Fruit fly (Drosophila melanogaster) whole organism, embryonic: ENCODE data around the gene CG42540.
A peak's percentile ranks its signal among the peaks of the same experiment; 100 is the strongest.

Experiments used
- Asciz ChIP-seq: fragments of 200-800 bp; sonication (Bioruptor generic); optimal IDR thresholded peaks from 2 replicates; lab custom pipeline; 2017; ENCODE audit warnings: missing biosample characterization, mild to moderate bottlenecking, missing genetic modification characterization, missing genetic modification reagents
- CG10366 ChIP-seq: fragments of 200-800 bp; sonication (Bioruptor generic); IDR thresholded peaks from 2 replicates; pipeline ENCODE4 v1.3.6; 2022; ENCODE audit warnings: missing biosample characterization, missing genetic modification characterization
- CG11723 ChIP-seq: fragments of 200-800 bp; sonication (Bioruptor generic); optimal IDR thresholded peaks from 2 replicates; lab custom pipeline; 2017; ENCODE audit warnings: missing biosample characterization, mild to moderate bottlenecking, missing genetic modification characterization
- CG12155 ChIP-seq: fragments of 200-800 bp; sonication (Bioruptor generic); optimal IDR thresholded peaks from 3 replicates; lab custom pipeline; 2016; ENCODE audit warnings: missing biosample characterization, missing genetic modification characterization
- CG13894 ChIP-seq: fragments of 200-800 bp; sonication (Bioruptor generic); optimal IDR thresholded peaks from 3 replicates; lab custom pipeline; 2018; ENCODE audit warnings: missing biosample characterization, mild to moderate bottlenecking, missing genetic modification characterization, moderate library complexity
- CG15479 ChIP-seq: fragments of 200-800 bp; sonication (Bioruptor generic); optimal IDR thresholded peaks from 3 replicates; lab custom pipeline; 2019; ENCODE audit warnings: missing biosample characterization, mild to moderate bottlenecking, missing genetic modification characterization, moderate library complexity
- CG15601 ChIP-seq: fragments of 200-800 bp; sonication (Bioruptor generic); optimal IDR thresholded peaks from 3 replicates; lab custom pipeline; 2019; ENCODE audit warnings: missing biosample characterization, mild to moderate bottlenecking, missing genetic modification characterization, moderate library complexity
- CG1647 ChIP-seq: fragments of 200-800 bp; sonication (Bioruptor generic); optimal IDR thresholded peaks from 3 replicates; lab custom pipeline; 2016; ENCODE audit warnings: missing biosample characterization, missing genetic modification characterization
- CG16863 ChIP-seq: fragments of 200-800 bp; sonication (Bioruptor generic); optimal IDR thresholded peaks from 3 replicates; lab custom pipeline; 2016; ENCODE audit warnings: missing biosample characterization, missing genetic modification characterization
- CG17361 ChIP-seq: fragments of 200-800 bp; sonication (Bioruptor generic); IDR thresholded peaks from 3 replicates; pipeline ENCODE4 v1.3.6; 2022; ENCODE audit warnings: missing biosample characterization, missing genetic modification characterization
- CG18262 ChIP-seq: fragments of 200-800 bp; optimal IDR thresholded peaks from 3 replicates; lab custom pipeline; 2019; ENCODE audit warnings: missing biosample characterization, mild to moderate bottlenecking, missing genetic modification characterization, moderate library complexity
- CG31388 ChIP-seq: fragments of 200-800 bp; sonication (Bioruptor generic); optimal IDR thresholded peaks from 2 replicates; lab custom pipeline; 2016; ENCODE audit warnings: missing biosample characterization, missing genetic modification characterization
- CG3281 ChIP-seq: fragments of 200-800 bp; sonication (Bioruptor generic); optimal IDR thresholded peaks from 3 replicates; lab custom pipeline; 2017; ENCODE audit warnings: missing biosample characterization, mild to moderate bottlenecking, missing genetic modification characterization
- CG3847 ChIP-seq: fragments of 200-800 bp; sonication (Bioruptor generic); IDR thresholded peaks from 2 replicates; pipeline ENCODE4 v1.3.6; 2022; ENCODE audit warnings: missing biosample characterization, missing genetic modification characterization
- CG4707 ChIP-seq: fragments of 200-800 bp; sonication (Bioruptor generic); optimal IDR thresholded peaks from 2 replicates; lab custom pipeline; 2018; ENCODE audit warnings: missing biosample characterization, mild to moderate bottlenecking, missing genetic modification characterization, moderate library complexity
- CG4820 ChIP-seq: fragments of 200-800 bp; sonication (Bioruptor generic); optimal IDR thresholded peaks from 3 replicates; lab custom pipeline; 2016; ENCODE audit warnings: missing biosample characterization, missing genetic modification characterization
- CG5180 ChIP-seq: fragments of 200-800 bp; sonication (Bioruptor generic); optimal IDR thresholded peaks from 3 replicates; lab custom pipeline; 2017; ENCODE audit warnings: missing biosample characterization, missing genetic modification characterization, mild to moderate bottlenecking, moderate library complexity, missing genetic modification reagents
- CG6175 ChIP-seq: fragments of 200-800 bp; sonication (Bioruptor generic); IDR thresholded peaks from 3 replicates; pipeline ENCODE4 v1.3.6; 2022; ENCODE audit warnings: missing biosample characterization, missing genetic modification characterization
- CG7963 ChIP-seq: fragments of 200-800 bp; sonication (Bioruptor generic); IDR thresholded peaks from 3 replicates; pipeline ENCODE4 v1.3.6; 2022; ENCODE audit warnings: missing biosample characterization, missing genetic modification characterization; ENCODE audit not compliant: partially characterized antibody
- CG8281 ChIP-seq: fragments of 200-800 bp; sonication (Bioruptor generic); optimal IDR thresholded peaks from 2 replicates; lab custom pipeline; 2018; ENCODE audit warnings: missing biosample characterization, mild to moderate bottlenecking, missing genetic modification characterization, moderate library complexity
- CG8359 ChIP-seq: fragments of 200-800 bp; sonication (Bioruptor generic); optimal IDR thresholded peaks from 2 replicates; lab custom pipeline; 2017; ENCODE audit warnings: missing biosample characterization, mild to moderate bottlenecking, missing genetic modification characterization, borderline replicate concordance
- CG9932 ChIP-seq: fragments of 200-800 bp; sonication (Bioruptor generic); IDR thresholded peaks from 2 replicates; pipeline ENCODE4 v1.3.6; 2022; ENCODE audit warnings: missing biosample characterization, missing genetic modification characterization
- CkIIα-i1 ChIP-seq: fragments of 200-800 bp; sonication (Bioruptor generic); IDR thresholded peaks from 2 replicates; pipeline ENCODE4 v1.3.6; 2022; ENCODE audit warnings: missing biosample characterization, missing genetic modification characterization
- Dfd ChIP-seq, 2 experiments: fragments of >200 bp; optimal IDR thresholded peaks; 2 replicates each; lab custom pipeline; 2017; ENCODE audit warnings: missing biosample characterization in 2 of 2, missing genetic modification characterization in 2 of 2
- Dref ChIP-seq: fragments of 200-800 bp; sonication (Bioruptor generic); IDR thresholded peaks from 2 replicates; pipeline ENCODE4 v1.3.6; 2022; ENCODE audit warnings: missing biosample characterization, missing genetic modification characterization
- Hmx ChIP-seq: fragments of 200-800 bp; sonication (Bioruptor generic); optimal IDR thresholded peaks from 2 replicates; lab custom pipeline; 2016; ENCODE audit warnings: missing biosample characterization, missing genetic modification characterization
- Mad ChIP-seq: fragments of 200-800 bp; sonication (Bioruptor generic); optimal IDR thresholded peaks from 2 replicates; lab custom pipeline; 2016; ENCODE audit warnings: missing biosample characterization, missing genetic modification characterization
- NfI ChIP-seq: fragments of 200-800 bp; sonication (Bioruptor generic); optimal IDR thresholded peaks from 3 replicates; lab custom pipeline; 2018; ENCODE audit warnings: missing biosample characterization, mild to moderate bottlenecking, missing genetic modification characterization, moderate library complexity
- Optix ChIP-seq: fragments of 200-800 bp; sonication (Bioruptor generic); IDR thresholded peaks from 3 replicates; pipeline ENCODE4 v1.3.6; 2022; ENCODE audit warnings: missing biosample characterization, missing genetic modification characterization
- Pdp1 ChIP-seq, 2 experiments: fragments of 200-800 bp; sonication (Bioruptor generic); optimal IDR thresholded peaks; 3 replicates each; lab custom pipeline; 2016; ENCODE audit warnings: missing biosample characterization in 2 of 2, missing genetic modification characterization in 2 of 2, mild to moderate bottlenecking in 1 of 2, moderate library complexity in 1 of 2
- Ravus ChIP-seq: fragments of 200-800 bp; sonication (Bioruptor generic); IDR thresholded peaks from 2 replicates; pipeline ENCODE4 v1.3.6; 2022; ENCODE audit warnings: missing biosample characterization, missing genetic modification characterization
- Taf1 ChIP-seq: fragments of 200-800 bp; sonication (Bioruptor generic); IDR thresholded peaks from 2 replicates; pipeline ENCODE4 v1.3.6; 2022; ENCODE audit warnings: missing biosample characterization, missing genetic modification characterization
- cato ChIP-seq: fragments of 200-800 bp; sonication (Bioruptor generic); optimal IDR thresholded peaks from 2 replicates; lab custom pipeline; 2016; ENCODE audit warnings: missing biosample characterization, missing genetic modification characterization, borderline replicate concordance
- chinmo ChIP-seq: fragments of 200-800 bp; sonication (Bioruptor generic); IDR thresholded peaks from 4 replicates; pipeline ENCODE4 v1.3.6; 2022; ENCODE audit warnings: missing biosample characterization, missing genetic modification characterization; ENCODE audit not compliant: partially characterized antibody
- croc ChIP-seq: fragments of 200-800 bp; sonication (Bioruptor generic); conservative IDR thresholded peaks from 3 replicates; pipeline ENCODE4 v1.3.6; 2022; ENCODE audit warnings: missing biosample characterization, missing genetic modification characterization
- dpn ChIP-seq, 2 experiments: fragments of 200-800 bp; sonication (Bioruptor generic); optimal IDR thresholded peaks; 3 replicates each; lab custom pipeline; 2016; ENCODE audit warnings: missing biosample characterization in 2 of 2, missing genetic modification characterization in 2 of 2
- eyg ChIP-seq: fragments of 200-800 bp; sonication (Bioruptor generic); optimal IDR thresholded peaks from 3 replicates; lab custom pipeline; 2016; ENCODE audit warnings: missing biosample characterization, missing genetic modification characterization
- fd3F ChIP-seq: fragments of 200-800 bp; sonication (Bioruptor generic); optimal IDR thresholded peaks from 2 replicates; lab custom pipeline; 2018; ENCODE audit warnings: missing biosample characterization, mild to moderate bottlenecking, missing genetic modification characterization, moderate library complexity
- hkb ChIP-seq, 2 experiments: fragments of 200-800 bp in 1 of 2; fragments of >200 bp in 1 of 2; sonication (Bioruptor generic) in 1 of 2; IDR thresholded peaks in 1 of 2; optimal IDR thresholded peaks in 1 of 2; 2 replicates each; pipeline versions ENCODE4 v1.3.6 to Lab custom; 2017 to 2022; ENCODE audit warnings: missing biosample characterization in 1 of 2, missing genetic modification characterization in 1 of 2
- klu ChIP-seq: fragments of 200-800 bp; sonication (Bioruptor generic); IDR thresholded peaks from 2 replicates; pipeline ENCODE4 v1.3.6; 2022; ENCODE audit warnings: missing biosample characterization, missing genetic modification characterization
- pros ChIP-seq: fragments of 200-800 bp; sonication (Bioruptor generic); optimal IDR thresholded peaks from 3 replicates; lab custom pipeline; 2019; ENCODE audit warnings: missing biosample characterization, mild to moderate bottlenecking, missing genetic modification characterization, moderate library complexity
- row ChIP-seq: fragments of 200-800 bp; sonication (Bioruptor generic); IDR thresholded peaks from 3 replicates; pipeline ENCODE4 v1.3.6; 2022; ENCODE audit warnings: missing biosample characterization, missing genetic modification characterization
- sug ChIP-seq: fragments of 200-800 bp; optimal IDR thresholded peaks from 2 replicates; lab custom pipeline; 2019; ENCODE audit warnings: missing biosample characterization, mild to moderate bottlenecking, missing genetic modification characterization, moderate library complexity
- tll ChIP-seq, 2 experiments: fragments of 200-800 bp in 1 of 2; fragments of >200 bp in 1 of 2; sonication (Bioruptor generic) in 1 of 2; optimal IDR thresholded peaks; 2 replicates each; lab custom pipeline; 2017 to 2019; ENCODE audit warnings: missing biosample characterization in 2 of 2, missing genetic modification characterization in 2 of 2, mild to moderate bottlenecking in 1 of 2, moderate library complexity in 1 of 2
- toy ChIP-seq: fragments of 200-800 bp; sonication (Bioruptor generic); IDR thresholded peaks from 2 replicates; pipeline ENCODE4 v1.3.6; 2022; ENCODE audit warnings: missing biosample characterization, missing genetic modification characterization
- vvl ChIP-seq: fragments of 200-800 bp; sonication (Bioruptor generic); IDR thresholded peaks from 2 replicates; pipeline ENCODE4 v1.3.6; 2022; ENCODE audit warnings: missing biosample characterization, missing genetic modification characterization
- wor ChIP-seq: fragments of 200-800 bp; sonication (Bioruptor generic); IDR thresholded peaks from 2 replicates; pipeline ENCODE4 v1.3.6; 2022; ENCODE audit warnings: missing biosample characterization, missing genetic modification characterization

CG42540 gene

dm6 chr3L:4624371-4625154, 68.7 kb downstream of the CG42540 start (continued):
- TF ChIP-seq fd3F (GFP tag; lab: Kevin White, UChicago) (peak; percentile 86), CG13894 (tag; lab: Kevin White, UChicago) (peak; percentile 71), CG15479 (GFP tag; lab: Kevin White, UChicago) (no peak), pros (GFP tag; lab: Kevin White, UChicago) (no peak), CG18262 (tag; lab: Kevin White, UChicago) (peak; percentile 86), eyg (GFP tag; lab: Kevin White, UChicago) (peak; percentile 72), CG3281 (GFP tag; lab: Kevin White, UChicago) (peak; percentile 89), CG6175 (GFP tag; lab: Robert Waterston, UW) (0 out of 3 replicates have a peak, but pooled peaks have one; percentile 16), CG11723 (GFP tag; lab: Kevin White, UChicago) (peak; percentile 77), Ravus (GFP tag; lab: Robert Waterston, UW) (peak; percentile 21), Pdp1 (GFP tag; optimal IDR thresholded peaks at IDR 0.05; lab: Kevin White, UChicago) (peak; percentile 78 to 84), cato (GFP tag; lab: Kevin White, UChicago) (peak; percentile 74), CG3847 (GFP tag; lab: Robert Waterston, UW) (peak; percentile 77), Asciz (GFP tag; lab: Kevin White, UChicago) (peak; percentile 84), CG1647 (peak; percentile 75), wor (GFP tag; lab: Robert Waterston, UW) (peak; percentile 83), Optix (GFP tag; lab: Robert Waterston, UW) (peak; percentile 58; the same call in 1 of the 3 replicates), chinmo (GFP tag; lab: Robert Waterston, UW) (0 out of 4 replicates have a peak, but pooled peaks have one; percentile 49), CG17361 (GFP tag; lab: Robert Waterston, UW) (peak; percentile 96), Hmx (GFP tag; lab: Kevin White, UChicago) (peak; percentile 74), Dfd (GFP tag; optimal IDR thresholded peaks at IDR 0.05; lab: Kevin White, UChicago) (no peak), CG12155 (GFP tag; lab: Kevin White, UChicago) (peak; percentile 74), CkIIα-i1 (peak; percentile 34; the same call in 1 of the 2 replicates), CG10366 (GFP tag; lab: Robert Waterston, UW) (peak; percentile 85), CG15601 (peak; percentile 85), Taf1 (GFP tag; lab: Robert Waterston, UW) (peak; percentile 65), Dref (no peak), CG9932 (GFP tag; lab: Robert Waterston, UW) (peak; percentile 78), sug (tag; lab: Kevin White, UChicago) (peak; percentile 67), CG4820 (GFP tag; lab: Kevin White, UChicago) (peak; percentile 90), tll (GFP tag; optimal IDR thresholded peaks at IDR 0.05; lab: Kevin White, UChicago) (no peak), CG4707 (peak; percentile 47), dpn (GFP tag; optimal IDR thresholded peaks at IDR 0.05; lab: Kevin White, UChicago) (peak; percentile 90 to 91), CG5180 (GFP tag; lab: Kevin White, UChicago) (peak; percentile 78), CG16863 (peak; percentile 90), CG7963 (GFP tag; lab: Robert Waterston, UW) (no peak), CG8281 (tag; lab: Kevin White, UChicago) (peak; percentile 78), row (GFP tag; lab: Robert Waterston, UW) (peak; percentile 93), CG31388 (GFP tag; lab: Kevin White, UChicago) (peak; percentile 43), toy (GFP tag; lab: Robert Waterston, UW) (no peak), klu (GFP tag; lab: Robert Waterston, UW) (peak; percentile 70; the same call in 1 of the 2 replicates), vvl (GFP tag; lab: Robert Waterston, UW) (peak; percentile 92), Mad (GFP tag; lab: Kevin White, UChicago) (peak; percentile 57), NfI (GFP tag; lab: Kevin White, UChicago) (peak; percentile 91), CG8359 (GFP tag; lab: Kevin White, UChicago) (peak; percentile 65), croc (GFP tag; lab: Robert Waterston, UW) (peak; percentile 86), hkb (optimal IDR thresholded peaks at IDR 0.05; lab: Kevin White, UChicago) (no peak), hkb (GFP tag; IDR thresholded peaks at IDR 0.05; lab: Robert Waterston, UW) (peak; percentile 86)
